Fruit fly (Drosophila melanogaster): ENCODE data around the gene srl.

srl gene

dm6 chr3R:4403706-4404392 lies 25.3 kb downstream of the srl start:
- TF ChIP-seq Sp1 (GFP tag; optimal IDR thresholded peaks at IDR 0.05) (peak; percentile 38), CG9705 (GFP tag; optimal IDR thresholded peaks at IDR 0.05) (peak; percentile 19), sv (GFP tag; optimal IDR thresholded peaks at IDR 0.05) (no peak), Hr78 (GFP tag; optimal IDR thresholded peaks at IDR 0.05) (no peak), Mio (GFP tag; optimal IDR thresholded peaks at IDR 0.05) (no peak), usp (GFP tag; optimal IDR thresholded peaks at IDR 0.05) (no peak), woc (GFP tag; optimal IDR thresholded peaks at IDR 0.05) (no peak), jim (GFP tag; optimal IDR thresholded peaks at IDR 0.05) (no peak), pan (optimal IDR thresholded peaks at IDR 0.05) (no peak), HLH106 (tag; optimal IDR thresholded peaks at IDR 0.05) (peak; percentile 32), dsf (GFP tag; optimal IDR thresholded peaks at IDR 0.05; ENCODE audit: borderline replicate concordance) (no peak), Dif (GFP tag; optimal IDR thresholded peaks at IDR 0.05; ENCODE audit: partially characterized antibody) (no peak), OdsH (GFP tag; optimal IDR thresholded peaks at IDR 0.05) (peak; percentile 46), Myc (optimal IDR thresholded peaks at IDR 0.05) (no peak), fru (GFP tag; optimal IDR thresholded peaks at IDR 0.05) (peak; percentile 63), Jra (GFP tag; optimal IDR thresholded peaks at IDR 0.05) (peak; percentile 89), lola (GFP tag; optimal IDR thresholded peaks at IDR 0.05) (no peak), psq (GFP tag; optimal IDR thresholded peaks at IDR 0.05) (peak; percentile 35), GATAd (GFP tag; optimal IDR thresholded peaks at IDR 0.05) (no peak), Hr83 (GFP tag; optimal IDR thresholded peaks at IDR 0.05; ENCODE audit: poor library complexity, severe bottlenecking) (no peak), br (GFP tag; optimal IDR thresholded peaks at IDR 0.05) (peak; percentile 65), sage (GFP tag; optimal IDR thresholded peaks at IDR 0.05) (no peak), Dfd (GFP tag; optimal IDR thresholded peaks at IDR 0.05) (no peak), dmrt93B (GFP tag; optimal IDR thresholded peaks at IDR 0.05) (no peak), N (GFP tag; optimal IDR thresholded peaks at IDR 0.05) (no peak), Hnf4 (GFP tag; optimal IDR thresholded peaks at IDR 0.05) (peak; percentile 53), CG32264 (GFP tag; optimal IDR thresholded peaks at IDR 0.05) (peak; percentile 23), Rel (GFP tag; optimal IDR thresholded peaks at IDR 0.05) (no peak), Rel (tag; optimal IDR thresholded peaks at IDR 0.05) (peak; percentile 32), rgr (GFP tag; optimal IDR thresholded peaks at IDR 0.05) (peak; percentile 71), Abd-B (GFP tag; optimal IDR thresholded peaks at IDR 0.05) (no peak), brk (GFP tag; optimal IDR thresholded peaks at IDR 0.05) (no peak), foxo (GFP tag; optimal IDR thresholded peaks at IDR 0.05) (peak; percentile 21 to 76), tai (GFP tag; optimal IDR thresholded peaks at IDR 0.05) (no peak), Vsx2 (GFP tag; optimal IDR thresholded peaks at IDR 0.05; ENCODE audit: partially characterized antibody) (no peak), ey (GFP tag; optimal IDR thresholded peaks at IDR 0.05) (peak; percentile 40), CrebA (GFP tag; optimal IDR thresholded peaks at IDR 0.05; ENCODE audit: borderline replicate concordance) (no peak), dl (GFP tag; optimal IDR thresholded peaks at IDR 0.05; ENCODE audit: insufficient read depth in 1 of 2, partially characterized antibody in 2 of 2) (peak in 1 of 2 experiments; percentile 51), h (GFP tag; optimal IDR thresholded peaks at IDR 0.05) (peak; percentile 73)

dm6 chr3R:4402884-4403705 lies 26.0 kb downstream of the srl start, which contains the start of gene lost:
TSS of gene lost (plus strand) at chr3R:4403076.
- no peak for TF ChIP-seq Rel (GFP tag; optimal IDR thresholded peaks at IDR 0.05)
- TF ChIP-seq Rel (tag; optimal IDR thresholded peaks at IDR 0.05) = peak; percentile 58
- peak; percentile 29 for TF ChIP-seq HLH106 (tag; optimal IDR thresholded peaks at IDR 0.05)
- TF ChIP-seq CG32264 (GFP tag; optimal IDR thresholded peaks at IDR 0.05) = no peak
- peak; percentile 25 for TF ChIP-seq dsf (GFP tag; optimal IDR thresholded peaks at IDR 0.05; ENCODE audit: borderline replicate concordance)
- peak; percentile 68 for TF ChIP-seq Myc (optimal IDR thresholded peaks at IDR 0.05)
- TF ChIP-seq h (GFP tag; optimal IDR thresholded peaks at IDR 0.05) = no peak
- TF ChIP-seq woc (GFP tag; optimal IDR thresholded peaks at IDR 0.05) = peak; percentile 44
- no peak for TF ChIP-seq brk (GFP tag; optimal IDR thresholded peaks at IDR 0.05)
- TF ChIP-seq Jra (GFP tag; optimal IDR thresholded peaks at IDR 0.05) = no peak
- TF ChIP-seq Dif (GFP tag; optimal IDR thresholded peaks at IDR 0.05; ENCODE audit: partially characterized antibody) = peak; percentile 57
- TF ChIP-seq Sp1 (GFP tag; optimal IDR thresholded peaks at IDR 0.05) = peak; percentile 1
- no peak for TF ChIP-seq ey (GFP tag; optimal IDR thresholded peaks at IDR 0.05)
- TF ChIP-seq rgr (GFP tag; optimal IDR thresholded peaks at IDR 0.05) = peak; percentile 43
- peak; percentile 66 for TF ChIP-seq Hr83 (GFP tag; optimal IDR thresholded peaks at IDR 0.05; ENCODE audit: poor library complexity, severe bottlenecking)
- TF ChIP-seq Hnf4 (GFP tag; optimal IDR thresholded peaks at IDR 0.05) = peak; percentile 60
